Worm (Caenorhabditis elegans): Measurements from ENCODE around the gene glrx-22.

glrx-22 gene

ce11 chrIV:8188421-8189112 is 12.5 kb downstream of the glrx-22 start (continued):
- TF ChIP-seq lag-1 (GFP tag; IDR thresholded peaks at IDR 0.05): no peak
- peak; percentile 100 for TF ChIP-seq him-1 (tag; optimal IDR thresholded peaks at IDR 0.05)
- TF ChIP-seq ztf-3 (GFP tag; optimal IDR thresholded peaks at IDR 0.05): no peak
- TF ChIP-seq hlh-12 (tag; optimal IDR thresholded peaks at IDR 0.05): no peak
- no peak for TF ChIP-seq D2030.7 (GFP tag; IDR thresholded peaks at IDR 0.05)
- TF ChIP-seq ceh-79 (tag; optimal IDR thresholded peaks at IDR 0.05): peak; percentile 60
- TF ChIP-seq chd-7 (tag; optimal IDR thresholded peaks at IDR 0.05): no peak
- no peak for TF ChIP-seq dpl-1 (GFP tag; optimal IDR thresholded peaks at IDR 0.05)
- peak; percentile 65 for TF ChIP-seq hrde-1 (tag; optimal IDR thresholded peaks at IDR 0.05; ENCODE audit: borderline replicate concordance)
- no peak for TF ChIP-seq snpc-1.1 (tag; optimal IDR thresholded peaks at IDR 0.05; ENCODE audit: insufficient read depth)
- TF ChIP-seq tlf-1 (GFP tag; optimal IDR thresholded peaks at IDR 0.05): peak; percentile 4
- 0 out of 2 replicates have a peak, but pooled peaks have one; percentile 37 for TF ChIP-seq Y53G8AR.9 (GFP tag; conservative IDR thresholded peaks at IDR 0.05)
- TF ChIP-seq madf-3 (GFP tag; IDR thresholded peaks at IDR 0.05): no peak
- TF ChIP-seq cebp-1 (GFP tag; IDR thresholded peaks at IDR 0.05): no peak
- TF ChIP-seq cebp-1 (tag; optimal IDR thresholded peaks at IDR 0.05): peak; percentile 21
- no peak for TF ChIP-seq nhr-120 (GFP tag; IDR thresholded peaks at IDR 0.05)
- no peak for TF ChIP-seq C17E4.6 (GFP tag; IDR thresholded peaks at IDR 0.05)
- TF ChIP-seq madf-6 (GFP tag; IDR thresholded peaks at IDR 0.05): no peak
- TF ChIP-seq somi-1 (GFP tag; optimal IDR thresholded peaks at IDR 0.05): no peak
- TF ChIP-seq snpc-1.3 (tag; optimal IDR thresholded peaks at IDR 0.05; ENCODE audit: insufficient read depth): peak; percentile 9
- TF ChIP-seq ekl-4 (GFP tag; IDR thresholded peaks at IDR 0.05): no peak
- TF ChIP-seq lsy-27 (tag; optimal IDR thresholded peaks at IDR 0.05; ENCODE audit: borderline replicate concordance, insufficient read depth): no peak
- no peak for TF ChIP-seq madf-8 (GFP tag; conservative IDR thresholded peaks at IDR 0.05)
- TF ChIP-seq nfya-1 (tag; optimal IDR thresholded peaks at IDR 0.05; ENCODE audit: borderline replicate concordance, insufficient read depth): no peak
- TF ChIP-seq ets-4 (GFP tag; optimal IDR thresholded peaks at IDR 0.05): no peak
- no peak for TF ChIP-seq gei-17 (GFP tag; optimal IDR thresholded peaks at IDR 0.05)
- TF ChIP-seq hsf-1 (GFP tag; IDR thresholded peaks at IDR 0.05): peak; percentile 43
- TF ChIP-seq cebp-2 (GFP tag; IDR thresholded peaks at IDR 0.05): no peak
- no peak for TF ChIP-seq ZK185.1 (tag; optimal IDR thresholded peaks at IDR 0.05; ENCODE audit: poor library complexity, severe bottlenecking)
- TF ChIP-seq efl-1 (GFP tag; optimal IDR thresholded peaks at IDR 0.05): no peak
- TF ChIP-seq F57A8.1 (GFP tag; optimal IDR thresholded peaks at IDR 0.05): no peak
- no peak for TF ChIP-seq egl-44 (GFP tag; IDR thresholded peaks at IDR 0.05)
- no peak for TF ChIP-seq atf-7 (tag; optimal IDR thresholded peaks at IDR 0.05)
- TF ChIP-seq pbrm-1 (GFP tag; IDR thresholded peaks at IDR 0.05): no peak
- no peak for TF ChIP-seq F52B5.7 (tag; optimal IDR thresholded peaks at IDR 0.05)
- no peak for TF ChIP-seq B0019.2 (GFP tag; conservative IDR thresholded peaks at IDR 0.05)
- TF ChIP-seq B0035.1 (tag; optimal IDR thresholded peaks at IDR 0.05): no peak
- TF ChIP-seq F39B2.1 (GFP tag; IDR thresholded peaks at IDR 0.05): no peak
- no peak for TF ChIP-seq nhr-27 (tag; optimal IDR thresholded peaks at IDR 0.05)
- no peak for TF ChIP-seq nfya-2 (GFP tag; IDR thresholded peaks at IDR 0.05)
- no peak for TF ChIP-seq let-607 (tag; optimal IDR thresholded peaks at IDR 0.05)
- TF ChIP-seq hmg-20 (GFP tag; IDR thresholded peaks at IDR 0.05): no peak
- TF ChIP-seq F33H1.4 (GFP tag; IDR thresholded peaks at IDR 0.05): no peak
- no peak for TF ChIP-seq tbp1 (GFP tag; optimal IDR thresholded peaks at IDR 0.05)
- no peak for TF ChIP-seq ztf-26 (tag; optimal IDR thresholded peaks at IDR 0.05)
- no peak for TF ChIP-seq fkh-3 (tag; optimal IDR thresholded peaks at IDR 0.05)
- no peak for TF ChIP-seq rpc-1 (optimal IDR thresholded peaks at IDR 0.05)
- no peak for TF ChIP-seq rpc-1 (tag; optimal IDR thresholded peaks at IDR 0.05)

Data from whole organism, young adult.